Fruit fly (Drosophila melanogaster) whole organism, embryonic: Measurements from ENCODE around the gene cno.
A peak's percentile ranks its signal among the peaks of the same experiment; 100 is the strongest.

Experiments used
- Antp ChIP-seq: fragments of 200-800 bp; sonication (Bioruptor generic); optimal IDR thresholded peaks from 3 replicates; lab custom pipeline; 2016; ENCODE audit warnings: missing biosample characterization, missing genetic modification characterization
- Bgb ChIP-seq: fragments of 200-800 bp; sonication (Bioruptor generic); IDR thresholded peaks from 2 replicates; pipeline ENCODE4 v1.3.6; 2022; ENCODE audit warnings: missing biosample characterization, missing genetic modification characterization; ENCODE audit not compliant: partially characterized antibody
- Bteb2 ChIP-seq: fragments of 200-800 bp; sonication (Bioruptor generic); optimal IDR thresholded peaks from 2 replicates; lab custom pipeline; 2016; ENCODE audit warnings: missing biosample characterization, missing genetic modification characterization
- CG10565 ChIP-seq: fragments of 200-800 bp; sonication (Bioruptor generic); optimal IDR thresholded peaks from 3 replicates; lab custom pipeline; 2016; ENCODE audit warnings: missing biosample characterization, mild to moderate bottlenecking, missing genetic modification characterization
- CG11247 ChIP-seq: fragments of 200-800 bp; sonication (Bioruptor generic); IDR thresholded peaks from 2 replicates; pipeline ENCODE4 v1.3.6; 2022; ENCODE audit warnings: missing biosample characterization, missing genetic modification characterization
- CG12219 ChIP-seq: fragments of 200-800 bp; sonication (Bioruptor generic); optimal IDR thresholded peaks from 3 replicates; lab custom pipeline; 2018; ENCODE audit warnings: missing biosample characterization, mild to moderate bottlenecking, missing genetic modification characterization
- CG12299 ChIP-seq: fragments of 200-800 bp; sonication (Bioruptor generic); optimal IDR thresholded peaks from 2 replicates; lab custom pipeline; 2018; ENCODE audit warnings: missing biosample characterization, mild to moderate bottlenecking, missing genetic modification characterization
- CG12769 ChIP-seq: fragments of 200-800 bp; sonication (Bioruptor generic); optimal IDR thresholded peaks from 2 replicates; lab custom pipeline; 2019; ENCODE audit warnings: missing biosample characterization, mild to moderate bottlenecking, missing genetic modification characterization, moderate library complexity
- CG17361 ChIP-seq: fragments of 200-800 bp; sonication (Bioruptor generic); IDR thresholded peaks from 3 replicates; pipeline ENCODE4 v1.3.6; 2022; ENCODE audit warnings: missing biosample characterization, missing genetic modification characterization
- CG18764 ChIP-seq: fragments of 200-800 bp; sonication (Bioruptor generic); optimal IDR thresholded peaks from 3 replicates; lab custom pipeline; 2016; ENCODE audit warnings: missing biosample characterization, missing genetic modification characterization
- CG30020 ChIP-seq: fragments of 200-800 bp; optimal IDR thresholded peaks from 2 replicates; lab custom pipeline; 2019; ENCODE audit warnings: missing biosample characterization, mild to moderate bottlenecking, missing genetic modification characterization, moderate library complexity
- CG33557 ChIP-seq: fragments of 200-800 bp; sonication (Bioruptor generic); optimal IDR thresholded peaks from 2 replicates; lab custom pipeline; 2019; ENCODE audit warnings: missing biosample characterization, mild to moderate bottlenecking, missing genetic modification characterization, moderate library complexity
- CG34422 ChIP-seq: fragments of 200-800 bp; sonication (Bioruptor generic); IDR thresholded peaks from 3 replicates; pipeline ENCODE4 v1.3.6; 2022; ENCODE audit warnings: missing biosample characterization, missing genetic modification characterization
- CG4328 ChIP-seq: fragments of 200-800 bp; sonication (Bioruptor generic); optimal IDR thresholded peaks from 3 replicates; lab custom pipeline; 2017; ENCODE audit warnings: missing biosample characterization, missing genetic modification reagents, missing genetic modification characterization
- CG4360 ChIP-seq: fragments of 200-800 bp; sonication (Bioruptor generic); IDR thresholded peaks from 2 replicates; pipeline ENCODE4 v1.3.6; 2022; ENCODE audit warnings: missing biosample characterization, missing genetic modification characterization
- CG4820 ChIP-seq: fragments of 200-800 bp; sonication (Bioruptor generic); optimal IDR thresholded peaks from 3 replicates; lab custom pipeline; 2016; ENCODE audit warnings: missing biosample characterization, missing genetic modification characterization
- CG6272 ChIP-seq: fragments of 200-800 bp; sonication (Bioruptor generic); IDR thresholded peaks from 2 replicates; pipeline ENCODE4 v1.3.6; 2022; ENCODE audit warnings: missing biosample characterization, missing genetic modification characterization
- CG6854 ChIP-seq: fragments of 200-800 bp; sonication (Bioruptor generic); optimal IDR thresholded peaks from 3 replicates; lab custom pipeline; 2017; ENCODE audit warnings: missing biosample characterization, mild to moderate bottlenecking, missing genetic modification characterization
- CG8944 ChIP-seq: fragments of 200-800 bp; sonication (Bioruptor generic); optimal IDR thresholded peaks from 3 replicates; lab custom pipeline; 2016; ENCODE audit warnings: missing biosample characterization, missing genetic modification characterization
- Doc2 ChIP-seq: fragments of 200-800 bp; sonication (Bioruptor generic); IDR thresholded peaks from 2 replicates; pipeline ENCODE4 v1.3.6; 2022; ENCODE audit warnings: missing biosample characterization, missing genetic modification characterization
- GATAe ChIP-seq: fragments of 200-800 bp; sonication (Bioruptor generic); conservative IDR thresholded peaks from 2 replicates; pipeline ENCODE4 v1.3.6; 2022; ENCODE audit warnings: missing biosample characterization, missing genetic modification characterization
- H2.0 ChIP-seq: fragments of 200-800 bp; sonication (Bioruptor generic); IDR thresholded peaks from 2 replicates; pipeline ENCODE4 v1.3.6; 2022; ENCODE audit warnings: missing biosample characterization, missing genetic modification characterization
- HLH54F ChIP-seq: fragments of 200-800 bp; sonication (Bioruptor generic); optimal IDR thresholded peaks from 3 replicates; lab custom pipeline; 2016; ENCODE audit warnings: missing biosample characterization, missing genetic modification characterization
- Hey ChIP-seq: fragments of 200-800 bp; sonication (Bioruptor generic); optimal IDR thresholded peaks from 3 replicates; lab custom pipeline; 2018; ENCODE audit warnings: missing biosample characterization, mild to moderate bottlenecking, missing genetic modification characterization
- Hmr ChIP-seq: fragments of 200-800 bp; sonication (Bioruptor generic); optimal IDR thresholded peaks from 3 replicates; lab custom pipeline; 2017; ENCODE audit warnings: mild to moderate bottlenecking, missing biosample characterization, missing genetic modification reagents, missing genetic modification characterization
- Hr3 ChIP-seq: fragments of 200-800 bp; sonication (Bioruptor generic); optimal IDR thresholded peaks from 3 replicates; lab custom pipeline; 2016; ENCODE audit warnings: missing biosample characterization, missing genetic modification characterization
- Lpt ChIP-seq: fragments of >200 bp; optimal IDR thresholded peaks from 2 replicates; lab custom pipeline; 2018; ENCODE audit warnings: missing biosample characterization, missing genetic modification characterization
- Nf-YB ChIP-seq: fragments of 200-800 bp; sonication (Bioruptor generic); optimal IDR thresholded peaks from 3 replicates; lab custom pipeline; 2019; ENCODE audit warnings: missing biosample characterization, mild to moderate bottlenecking, missing genetic modification characterization, moderate library complexity
- Pdp1 ChIP-seq, 2 experiments: fragments of 200-800 bp; sonication (Bioruptor generic); optimal IDR thresholded peaks; 3 replicates each; lab custom pipeline; 2016; ENCODE audit warnings: missing biosample characterization in 2 of 2, missing genetic modification characterization in 2 of 2, mild to moderate bottlenecking in 1 of 2, moderate library complexity in 1 of 2
- bbx ChIP-seq: fragments of 200-800 bp; sonication (Bioruptor generic); IDR thresholded peaks from 2 replicates; pipeline ENCODE4 v1.3.6; 2022; ENCODE audit warnings: missing biosample characterization, missing genetic modification characterization; ENCODE audit not compliant: partially characterized antibody
- danr ChIP-seq: fragments of 200-800 bp; sonication (Bioruptor generic); IDR thresholded peaks from 2 replicates; pipeline ENCODE4 v1.3.6; 2022; ENCODE audit warnings: missing biosample characterization, missing genetic modification characterization
- gcm2 ChIP-seq: fragments of 200-800 bp; sonication (Bioruptor generic); optimal IDR thresholded peaks from 2 replicates; lab custom pipeline; 2016; ENCODE audit warnings: missing biosample characterization, missing genetic modification characterization
- gfzf ChIP-seq: fragments of 200-800 bp; sonication (Bioruptor generic); optimal IDR thresholded peaks from 2 replicates; lab custom pipeline; 2016; ENCODE audit warnings: missing biosample characterization, mild to moderate bottlenecking, missing genetic modification characterization, moderate library complexity
- hb ChIP-seq: fragments of 200-800 bp; sonication (Bioruptor generic); IDR thresholded peaks from 3 replicates; pipeline ENCODE4 v1.3.6; 2022; ENCODE audit warnings: missing biosample characterization, missing genetic modification characterization; ENCODE audit not compliant: partially characterized antibody
- insv ChIP-seq, 2 experiments: fragments of 200-800 bp; sonication (Bioruptor generic); optimal IDR thresholded peaks; 3 replicates each; lab custom pipeline; 2016 to 2018; ENCODE audit warnings: missing biosample characterization in 2 of 2, missing genetic modification characterization in 2 of 2
- jigr1 ChIP-seq: fragments of 200-800 bp; sonication (Bioruptor generic); IDR thresholded peaks from 3 replicates; pipeline ENCODE4 v1.3.6; 2022; ENCODE audit warnings: missing biosample characterization, missing genetic modification characterization
- jumu ChIP-seq: fragments of 200-800 bp; sonication (Bioruptor generic); optimal IDR thresholded peaks from 3 replicates; lab custom pipeline; 2016; ENCODE audit warnings: missing biosample characterization, missing genetic modification characterization
- klu ChIP-seq: fragments of 200-800 bp; sonication (Bioruptor generic); IDR thresholded peaks from 2 replicates; pipeline ENCODE4 v1.3.6; 2022; ENCODE audit warnings: missing biosample characterization, missing genetic modification characterization
- knrl ChIP-seq: fragments of 200-800 bp; sonication (Bioruptor generic); IDR thresholded peaks from 3 replicates; pipeline ENCODE4 v1.3.6; 2022; ENCODE audit warnings: missing biosample characterization, missing genetic modification characterization; ENCODE audit not compliant: partially characterized antibody
- lilli ChIP-seq: fragments of 200-800 bp; sonication (Bioruptor generic); optimal IDR thresholded peaks from 3 replicates; lab custom pipeline; 2016; ENCODE audit warnings: missing biosample characterization, missing genetic modification characterization
- nmo ChIP-seq: fragments of 200-800 bp; sonication (Bioruptor generic); optimal IDR thresholded peaks from 2 replicates; lab custom pipeline; 2018; ENCODE audit warnings: missing biosample characterization, mild to moderate bottlenecking, missing genetic modification characterization, moderate library complexity
- p53 ChIP-seq: fragments of 200-800 bp; sonication (Bioruptor generic); optimal IDR thresholded peaks from 2 replicates; lab custom pipeline; 2016; ENCODE audit warnings: missing biosample characterization, missing genetic modification characterization
- rib ChIP-seq: fragments of 200-800 bp; sonication (Bioruptor generic); IDR thresholded peaks from 2 replicates; pipeline ENCODE4 v1.3.6; 2022; ENCODE audit warnings: missing biosample characterization, missing genetic modification characterization
- sna ChIP-seq: fragments of 200-800 bp; sonication (Bioruptor generic); IDR thresholded peaks from 2 replicates; pipeline ENCODE4 v1.3.6; 2022; ENCODE audit warnings: missing biosample characterization, missing genetic modification characterization; ENCODE audit not compliant: partially characterized antibody
- tio ChIP-seq: fragments of 200-800 bp; sonication (Bioruptor generic); optimal IDR thresholded peaks from 2 replicates; lab custom pipeline; 2017; ENCODE audit warnings: missing biosample characterization, missing genetic modification characterization, inconsistent platforms
- usp ChIP-seq: fragments of >200 bp; optimal IDR thresholded peaks from 2 replicates; lab custom pipeline; 2017; ENCODE audit warnings: missing biosample characterization, missing genetic modification characterization
- vnd ChIP-seq: fragments of 200-800 bp; sonication (Bioruptor generic); IDR thresholded peaks from 3 replicates; pipeline ENCODE4 v1.3.6; 2022; ENCODE audit warnings: missing biosample characterization, missing genetic modification characterization; ENCODE audit not compliant: partially characterized antibody
- wor ChIP-seq: fragments of 200-800 bp; sonication (Bioruptor generic); IDR thresholded peaks from 2 replicates; pipeline ENCODE4 v1.3.6; 2022; ENCODE audit warnings: missing biosample characterization, missing genetic modification characterization
- zf30C ChIP-seq: fragments of 200-800 bp; sonication (Bioruptor generic); optimal IDR thresholded peaks from 3 replicates; lab custom pipeline; 2018; ENCODE audit warnings: missing biosample characterization, mild to moderate bottlenecking, missing genetic modification characterization

The cno gene

dm6 chr3R:5256462-5257146 lies 39.3 kb upstream of the cno start, which contains the start of the genes Enoph and Hph (continued):
- TF ChIP-seq sna (GFP tag; lab: Robert Waterston, UW) (peak; percentile 57; the same call in 1 of the 2 replicates), p53 (GFP tag; lab: Kevin White, UChicago) (peak; percentile 5), CG12769 (peak; percentile 11), usp (no peak), CG4820 (GFP tag; lab: Kevin White, UChicago) (peak; percentile 65), Bteb2 (GFP tag; lab: Kevin White, UChicago) (peak; percentile 20), CG11247 (GFP tag; lab: Robert Waterston, UW) (no peak), CG8944 (GFP tag; lab: Kevin White, UChicago) (peak; percentile 37), knrl (GFP tag; lab: Robert Waterston, UW) (peak; percentile 83), rib (GFP tag; lab: Robert Waterston, UW) (peak; percentile 47; the same call in 1 of the 2 replicates), Hr3 (peak; percentile 70), nmo (GFP tag; lab: Kevin White, UChicago) (peak; percentile 82), hb (GFP tag; lab: Robert Waterston, UW) (peak; percentile 81), H2.0 (no peak), gfzf (GFP tag; lab: Kevin White, UChicago) (no peak), Bgb (peak; percentile 67), Antp (GFP tag; lab: Kevin White, UChicago) (peak; percentile 62), jumu (GFP tag; lab: Kevin White, UChicago) (peak; percentile 62), Lpt (GFP tag; lab: Kevin White, UChicago) (no peak), zf30C (no peak), Doc2 (no peak), insv (GFP tag; optimal IDR thresholded peaks at IDR 0.05; lab: Kevin White, UChicago) (peak in 1 of 2 experiments; percentile 30), bbx (GFP tag; lab: Robert Waterston, UW) (peak; percentile 83), lilli (GFP tag; lab: Kevin White, UChicago) (peak; percentile 79), CG6272 (GFP tag; lab: Robert Waterston, UW) (0 out of 2 replicates have a peak, but pooled peaks have one; percentile 39), vnd (GFP tag; lab: Robert Waterston, UW) (peak; percentile 80), Nf-YB (no peak), HLH54F (peak; percentile 61), CG6854 (GFP tag; lab: Kevin White, UChicago) (peak; percentile 15), CG33557 (peak; percentile 50), CG34422 (peak; percentile 52; the same call in 2 of the 3 replicates), Hey (tag; lab: Kevin White, UChicago) (no peak), wor (GFP tag; lab: Robert Waterston, UW) (peak; percentile 36; the same call in 1 of the 2 replicates), CG12299 (tag; lab: Kevin White, UChicago) (peak; percentile 30), CG4360 (GFP tag; lab: Robert Waterston, UW) (no peak), klu (GFP tag; lab: Robert Waterston, UW) (peak; percentile 59), CG17361 (GFP tag; lab: Robert Waterston, UW) (peak; percentile 86), Hmr (GFP tag; lab: Kevin White, UChicago) (peak; percentile 67), gcm2 (peak; percentile 40), CG18764 (GFP tag; lab: Kevin White, UChicago) (peak; percentile 18), danr (GFP tag; lab: Robert Waterston, UW) (peak; percentile 45; the same call in 1 of the 2 replicates), CG12219 (GFP tag; lab: Kevin White, UChicago) (no peak), CG4328 (GFP tag; lab: Kevin White, UChicago) (peak; percentile 34), GATAe (GFP tag; lab: Robert Waterston, UW) (no peak), CG30020 (tag; lab: Kevin White, UChicago) (peak; percentile 51), Pdp1 (GFP tag; optimal IDR thresholded peaks at IDR 0.05; lab: Kevin White, UChicago) (peak; percentile 24 to 63), CG10565 (GFP tag; lab: Kevin White, UChicago) (no peak), tio (GFP tag; lab: Kevin White, UChicago) (peak; percentile 59), jigr1 (GFP tag; lab: Robert Waterston, UW) (no peak)
